Fruit fly (Drosophila melanogaster): ENCODE results near the gene CG3546.

DNA sequence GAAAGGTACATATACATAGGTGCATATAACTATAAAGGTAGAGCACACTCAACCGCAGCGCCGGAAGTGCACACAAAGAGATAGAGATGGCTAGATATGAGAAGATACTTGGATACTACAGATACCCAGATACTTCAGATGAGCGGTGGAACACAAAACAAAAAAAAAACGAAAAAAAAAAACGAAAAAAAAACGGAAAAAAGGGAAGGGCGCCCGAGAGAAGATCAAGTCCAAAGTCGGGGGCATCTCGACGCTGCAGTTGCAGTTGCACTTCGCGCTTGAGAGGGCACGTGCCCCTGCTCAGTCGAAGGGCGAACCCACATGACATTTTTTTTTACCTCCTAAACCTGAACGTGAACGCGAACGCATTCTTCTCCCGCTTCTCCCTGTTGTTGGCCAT is 6.1 kb downstream of the CG3546 start:
- TF ChIP-seq fd96Ca (GFP tag; IDR thresholded peaks at IDR 0.05) (no peak), CG12605 (GFP tag; IDR thresholded peaks at IDR 0.05) (no peak), gl (tag; optimal IDR thresholded peaks at IDR 0.05) (no peak), D1 (tag; optimal IDR thresholded peaks at IDR 0.05) (no peak), CG14655 (GFP tag; optimal IDR thresholded peaks at IDR 0.05) (no peak), CG8159 (tag; optimal IDR thresholded peaks at IDR 0.05) (no peak), CG17806 (tag; optimal IDR thresholded peaks at IDR 0.05) (no peak)

All from whole organism, pupa.